Fruit fly (Drosophila melanogaster) whole organism, embryonic: ENCODE results near the gene CG15347.

Source experiments
- CG1602 ChIP-seq: fragments of 200-800 bp; sonication (Bioruptor generic); optimal IDR thresholded peaks from 3 replicates; lab custom pipeline; 2016; ENCODE audit warnings: missing biosample characterization, missing genetic modification characterization
- CG17359 ChIP-seq: fragments of 200-800 bp; sonication (Bioruptor generic); optimal IDR thresholded peaks from 3 replicates; lab custom pipeline; 2018; ENCODE audit warnings: missing biosample characterization, mild to moderate bottlenecking, missing genetic modification characterization, moderate library complexity
- bigmax ChIP-seq: fragments of 200-800 bp; sonication (Bioruptor generic); optimal IDR thresholded peaks from 2 replicates; lab custom pipeline; 2018; ENCODE audit warnings: missing biosample characterization, mild to moderate bottlenecking, missing genetic modification characterization

DNA sequence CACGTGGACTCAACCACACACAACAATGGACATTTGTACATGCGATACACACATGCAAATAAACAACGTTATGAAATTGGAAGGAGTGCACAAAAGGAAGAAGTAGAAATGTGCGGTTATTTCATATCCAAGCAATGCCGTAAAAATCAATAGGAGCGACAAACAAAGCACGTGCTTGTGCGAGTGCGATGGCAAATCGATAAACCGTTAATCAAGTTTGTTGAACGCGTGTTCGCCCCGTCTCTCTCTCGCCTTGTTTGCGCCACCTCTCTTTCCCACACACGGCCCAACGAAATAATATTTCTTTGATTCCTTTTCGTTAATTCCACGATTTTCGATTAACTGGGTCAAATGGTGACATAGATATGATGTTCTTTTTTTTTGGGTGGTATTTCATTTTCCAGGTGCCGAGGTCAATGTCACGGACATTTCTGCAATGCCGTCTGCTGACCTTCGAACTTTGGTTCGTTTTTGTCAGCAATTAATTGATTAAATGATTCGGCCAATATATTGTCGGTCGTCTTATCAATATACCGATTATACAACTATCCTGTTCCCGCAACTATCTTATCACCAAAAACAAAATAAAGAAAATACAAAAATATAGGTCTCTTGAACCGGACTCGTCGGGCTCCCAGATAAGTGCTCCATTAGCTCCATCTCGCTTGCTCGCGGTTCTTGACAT lies 29.7 kb upstream of the CG15347 start:
- TF ChIP-seq CG1602 (GFP tag; lab: Kevin White, UChicago) = no peak
- no peak for TF ChIP-seq bigmax (GFP tag; lab: Kevin White, UChicago)
- TF ChIP-seq CG17359 (tag; lab: Kevin White, UChicago) = no peak
